Fruit fly (Drosophila melanogaster): Measurements from ENCODE around the gene Ipk2.

Gene Ipk2

dm6 chr2L:542338-542967 is 31.6 kb downstream of the Ipk2 start, which contains the start of gene lwr (continued):
- TF ChIP-seq CG1832 (GFP tag; optimal IDR thresholded peaks at IDR 0.05) (no peak), D19B (GFP tag; optimal IDR thresholded peaks at IDR 0.05) (no peak), sens (GFP tag) (peak; percentile 65), CG12659 (GFP tag; optimal IDR thresholded peaks at IDR 0.05) (peak; percentile 50), CG4360 (GFP tag; IDR thresholded peaks at IDR 0.05) (no peak), jing (GFP tag; optimal IDR thresholded peaks at IDR 0.05) (no peak), CG9876 (GFP tag; optimal IDR thresholded peaks at IDR 0.05) (no peak), da (GFP tag; optimal IDR thresholded peaks at IDR 0.05) (no peak), stwl (tag; optimal IDR thresholded peaks at IDR 0.05) (peak; percentile 70), Dref (GFP tag; IDR thresholded peaks at IDR 0.05) (peak; percentile 72), Nf-YB (GFP tag; optimal IDR thresholded peaks at IDR 0.05) (no peak), ems (GFP tag; optimal IDR thresholded peaks at IDR 0.05) (no peak), row (GFP tag; IDR thresholded peaks at IDR 0.05) (peak; percentile 58), cg (GFP tag; optimal IDR thresholded peaks at IDR 0.05) (peak; percentile 71), abd-A (tag; optimal IDR thresholded peaks at IDR 0.05) (no peak), Ets97D (GFP tag; optimal IDR thresholded peaks at IDR 0.05) (peak; percentile 27), Fer2 (tag; optimal IDR thresholded peaks at IDR 0.05) (no peak), CG13287 (GFP tag; IDR thresholded peaks at IDR 0.05; ENCODE audit: partially characterized antibody) (peak; percentile 73), Dp (GFP tag; optimal IDR thresholded peaks at IDR 0.05) (peak; percentile 67), sob (GFP tag; IDR thresholded peaks at IDR 0.05) (no peak), CG2116 (GFP tag; optimal IDR thresholded peaks at IDR 0.05) (peak; percentile 57), CG13123 (GFP tag; optimal IDR thresholded peaks at IDR 0.05) (no peak), CG11696 (GFP tag; IDR thresholded peaks at IDR 0.05) (no peak), YL-1 (GFP tag; optimal IDR thresholded peaks at IDR 0.05) (peak; percentile 83), toy (GFP tag; IDR thresholded peaks at IDR 0.05) (no peak), C15 (GFP tag; IDR thresholded peaks at IDR 0.05) (no peak)

DNA sequence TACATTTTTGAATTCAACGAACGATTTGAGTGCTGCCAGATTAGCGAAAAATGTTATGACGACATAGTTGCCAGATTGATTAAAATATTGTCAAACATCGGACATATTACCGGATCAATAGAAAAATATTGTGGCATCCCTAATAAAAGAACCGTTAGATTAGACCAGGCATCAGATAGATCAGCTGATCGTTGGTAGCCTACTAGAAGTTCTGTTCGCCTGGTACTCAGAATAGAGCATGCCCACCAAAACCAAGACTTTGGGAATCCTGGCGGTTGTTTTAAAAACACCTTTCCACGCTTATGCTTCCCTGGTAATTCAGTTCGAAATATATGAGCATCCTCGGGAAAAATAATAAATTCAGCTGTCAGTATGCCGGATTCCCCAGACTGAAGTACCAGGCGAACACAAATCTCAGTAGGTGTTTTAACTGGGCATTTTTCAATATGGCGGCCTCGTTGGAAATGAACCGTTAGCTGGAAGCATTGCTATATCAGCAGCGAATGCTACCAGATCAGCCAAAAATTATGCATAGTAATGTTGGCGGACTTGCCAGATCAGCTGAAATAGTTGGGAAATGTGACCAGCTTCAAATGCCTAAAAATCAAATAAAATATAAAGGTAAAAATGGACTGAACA is 33.4 kb downstream of the Ipk2 start:
- TF ChIP-seq bbx (GFP tag; IDR thresholded peaks at IDR 0.05; ENCODE audit: partially characterized antibody): peak; percentile 75
- no peak for TF ChIP-seq CG32767 (GFP tag; IDR thresholded peaks at IDR 0.05)
- TF ChIP-seq trem (tag; optimal IDR thresholded peaks at IDR 0.05): peak; percentile 58
- peak; percentile 82 for TF ChIP-seq vvl (GFP tag; IDR thresholded peaks at IDR 0.05)
- TF ChIP-seq sug (tag; optimal IDR thresholded peaks at IDR 0.05): peak; percentile 68
- TF ChIP-seq oc (tag; optimal IDR thresholded peaks at IDR 0.05): peak; percentile 36
- peak; percentile 100 for TF ChIP-seq Lhr (GFP tag; optimal IDR thresholded peaks at IDR 0.05)
- TF ChIP-seq CG10654 (GFP tag; optimal IDR thresholded peaks at IDR 0.05): no peak
- peak; percentile 43 for TF ChIP-seq Nf-YB (GFP tag; optimal IDR thresholded peaks at IDR 0.05)
- peak; percentile 100 for TF ChIP-seq phol (tag; optimal IDR thresholded peaks at IDR 0.05)
- no peak for TF ChIP-seq CG15479 (GFP tag; optimal IDR thresholded peaks at IDR 0.05)
- peak; percentile 89 for TF ChIP-seq CG3847 (GFP tag; IDR thresholded peaks at IDR 0.05)
- TF ChIP-seq CG10543 (GFP tag; optimal IDR thresholded peaks at IDR 0.05): peak; percentile 61
- TF ChIP-seq CG33557 (GFP tag; optimal IDR thresholded peaks at IDR 0.05): peak; percentile 62
- TF ChIP-seq zen2 (GFP tag; IDR thresholded peaks at IDR 0.05; ENCODE audit: partially characterized antibody): peak; percentile 75; the same call in 2 of the 3 replicates
- TF ChIP-seq disco-r (GFP tag; optimal IDR thresholded peaks at IDR 0.05): no peak
- TF ChIP-seq CG18619 (GFP tag; optimal IDR thresholded peaks at IDR 0.05): peak; percentile 31
- peak; percentile 35 for TF ChIP-seq Sry-δ (GFP tag; optimal IDR thresholded peaks at IDR 0.05)
- TF ChIP-seq CG11398 (GFP tag; optimal IDR thresholded peaks at IDR 0.05): peak; percentile 36
- no peak for TF ChIP-seq lov (optimal IDR thresholded peaks at IDR 0.05)
- 0 out of 3 replicates have a peak, but pooled peaks have one; percentile 44 for TF ChIP-seq lov (GFP tag; IDR thresholded peaks at IDR 0.05)
- peak; percentile 57 for TF ChIP-seq CG14710 (tag; optimal IDR thresholded peaks at IDR 0.05)
- TF ChIP-seq unpg (GFP tag; optimal IDR thresholded peaks at IDR 0.05): peak; percentile 19
- TF ChIP-seq hbn (GFP tag; IDR thresholded peaks at IDR 0.05; ENCODE audit: partially characterized antibody): peak; percentile 54

All from whole organism, embryonic.